Fruit fly (Drosophila melanogaster): Measurements from ENCODE around the gene Cpr64Aa.
A peak's percentile ranks its signal among the peaks of the same experiment; 100 is the strongest.

Cpr64Aa gene

DNA sequence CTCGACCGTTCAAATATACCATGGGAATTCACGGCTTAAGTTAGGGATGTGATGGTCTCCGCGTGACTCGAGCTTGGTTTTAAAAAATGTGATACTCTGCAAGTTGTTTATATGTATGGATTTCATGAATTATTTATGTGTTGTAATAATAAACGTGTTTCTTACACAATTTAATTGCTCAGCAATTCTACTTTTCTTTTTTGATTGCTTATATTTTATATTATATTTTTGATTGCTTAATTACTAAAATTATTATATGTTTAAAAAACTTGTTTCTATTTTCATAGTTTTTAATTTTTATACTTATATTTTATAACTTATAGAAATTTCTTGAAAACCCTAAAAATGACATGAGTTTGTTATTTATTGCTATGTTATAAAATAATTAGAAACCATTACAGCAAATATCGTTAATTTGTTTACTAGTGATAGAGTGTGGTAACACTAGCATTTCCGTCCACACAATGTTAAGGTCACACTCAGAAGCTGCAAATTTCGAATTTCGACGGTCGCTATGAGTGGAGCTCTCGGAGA is 45.4 kb upstream of the Cpr64Aa start, which contains the start of the genes ago and CG1265 (continued):
- TF ChIP-seq az2 (GFP tag; optimal IDR thresholded peaks at IDR 0.05) = peak; percentile 3
- no peak for TF ChIP-seq tna (GFP tag; IDR thresholded peaks at IDR 0.05; ENCODE audit: partially characterized antibody)
- peak; percentile 33 for TF ChIP-seq CG10431 (GFP tag; optimal IDR thresholded peaks at IDR 0.05)
- no peak for TF ChIP-seq ash1 (GFP tag; optimal IDR thresholded peaks at IDR 0.05)
- TF ChIP-seq CG11398 (GFP tag; optimal IDR thresholded peaks at IDR 0.05) = no peak
- TF ChIP-seq CG12104 (GFP tag; optimal IDR thresholded peaks at IDR 0.05) = peak; percentile 54
- TF ChIP-seq CG6254 (GFP tag; optimal IDR thresholded peaks at IDR 0.05) = no peak
- TF ChIP-seq prd (optimal IDR thresholded peaks at IDR 0.05) = no peak
- peak; percentile 42; the same call in 1 of the 3 replicates for TF ChIP-seq prd (GFP tag; IDR thresholded peaks at IDR 0.05)
- no peak for TF ChIP-seq Doc2 (GFP tag; IDR thresholded peaks at IDR 0.05)
- peak; percentile 67 for TF ChIP-seq BEAF-32 (GFP tag; optimal IDR thresholded peaks at IDR 0.05)
- TF ChIP-seq so (GFP tag; IDR thresholded peaks at IDR 0.05) = no peak
- peak; percentile 60 for TF ChIP-seq CG13775 (GFP tag; optimal IDR thresholded peaks at IDR 0.05)
- TF ChIP-seq CG6689 (GFP tag; IDR thresholded peaks at IDR 0.05) = peak; percentile 38; the same call in 1 of the 2 replicates
- TF ChIP-seq ranshi (GFP tag; IDR thresholded peaks at IDR 0.05) = peak; percentile 50
- no peak for TF ChIP-seq otp (GFP tag; IDR thresholded peaks at IDR 0.05)
- TF ChIP-seq gce (GFP tag; IDR thresholded peaks at IDR 0.05) = no peak
- TF ChIP-seq Xbp1 (GFP tag; optimal IDR thresholded peaks at IDR 0.05) = peak; percentile 29
- TF ChIP-seq trh (GFP tag; optimal IDR thresholded peaks at IDR 0.05) = no peak
- no peak for TF ChIP-seq Camta (GFP tag; optimal IDR thresholded peaks at IDR 0.05)
- no peak for TF ChIP-seq gro (GFP tag; optimal IDR thresholded peaks at IDR 0.05)
- peak; percentile 19 for TF ChIP-seq Fer2 (tag; optimal IDR thresholded peaks at IDR 0.05)
- TF ChIP-seq crc (GFP tag; optimal IDR thresholded peaks at IDR 0.05) = no peak
- TF ChIP-seq bbx (GFP tag; IDR thresholded peaks at IDR 0.05; ENCODE audit: partially characterized antibody) = no peak
- TF ChIP-seq CG15269 (tag; optimal IDR thresholded peaks at IDR 0.05) = peak; percentile 52
- TF ChIP-seq HmgD (GFP tag; optimal IDR thresholded peaks at IDR 0.05) = no peak
- TF ChIP-seq lmd (GFP tag; IDR thresholded peaks at IDR 0.05) = peak; percentile 41; the same call in 1 of the 2 replicates
- no peak for TF ChIP-seq gt (GFP tag; IDR thresholded peaks at IDR 0.05)
- peak; percentile 45 for TF ChIP-seq odd (GFP tag; optimal IDR thresholded peaks at IDR 0.05)
- TF ChIP-seq CG7357 (GFP tag; IDR thresholded peaks at IDR 0.05) = no peak
- no peak for TF ChIP-seq Hr78 (GFP tag; optimal IDR thresholded peaks at IDR 0.05)
- no peak; the same call in 1 of the 2 replicates for TF ChIP-seq MBD-R2 (GFP tag; IDR thresholded peaks at IDR 0.05)
- TF ChIP-seq Hr3 (GFP tag; optimal IDR thresholded peaks at IDR 0.05) = peak; percentile 47
- peak; percentile 42 for TF ChIP-seq CG9437 (GFP tag; optimal IDR thresholded peaks at IDR 0.05)
- peak; percentile 55 for TF ChIP-seq Hmr (GFP tag; optimal IDR thresholded peaks at IDR 0.05)
- TF ChIP-seq CG11456 (GFP tag; IDR thresholded peaks at IDR 0.05) = peak; percentile 78
- TF ChIP-seq CG17186 (GFP tag; optimal IDR thresholded peaks at IDR 0.05) = no peak
- TF ChIP-seq lola (GFP tag; optimal IDR thresholded peaks at IDR 0.05) = peak in 1 of 3 experiments; percentile 52
- no peak for TF ChIP-seq Elba2 (GFP tag; optimal IDR thresholded peaks at IDR 0.05)
- peak; percentile 50 for TF ChIP-seq HLHmδ (GFP tag; optimal IDR thresholded peaks at IDR 0.05)
- TF ChIP-seq CG33557 (GFP tag; optimal IDR thresholded peaks at IDR 0.05) = peak; percentile 45
- peak; percentile 52 for TF ChIP-seq CG17829 (tag; optimal IDR thresholded peaks at IDR 0.05)
- TF ChIP-seq Ravus (GFP tag; IDR thresholded peaks at IDR 0.05) = no peak
- peak; percentile 72 for TF ChIP-seq CG17912 (GFP tag; optimal IDR thresholded peaks at IDR 0.05)
- TF ChIP-seq peb (GFP tag; IDR thresholded peaks at IDR 0.05) = no peak
- no peak for TF ChIP-seq tx (GFP tag; optimal IDR thresholded peaks at IDR 0.05)
- no peak for TF ChIP-seq ase (GFP tag; IDR thresholded peaks at IDR 0.05)
- TF ChIP-seq Hand (GFP tag; optimal IDR thresholded peaks at IDR 0.05) = no peak
- TF ChIP-seq CG1024 (GFP tag; IDR thresholded peaks at IDR 0.05) = peak; percentile 32; the same call in 1 of the 2 replicates
- no peak for TF ChIP-seq CG11093 (GFP tag; IDR thresholded peaks at IDR 0.05)
- no peak for TF ChIP-seq slp2 (GFP tag; optimal IDR thresholded peaks at IDR 0.05)

All from whole organism, embryonic.